Worm (Caenorhabditis elegans) whole organism, L1 larva: Measurements from ENCODE around the gene ssq-3.

ENCODE experiments used
- C04F5.9 ChIP-seq: sonication (generic microtip); optimal IDR thresholded peaks from 2 replicates; lab custom pipeline; 2016; ENCODE audit warnings: missing genetic modification characterization, missing compliant biosample characterization
- F16B12.6 ChIP-seq: fragments of 150-350 bp; optimal IDR thresholded peaks from 2 replicates; lab custom pipeline; 2014; ENCODE audit warnings: missing biosample characterization, missing genetic modification characterization
- Y116A8C.19 ChIP-seq: sonication (generic microtip); optimal IDR thresholded peaks from 2 replicates; lab custom pipeline; 2016; ENCODE audit warnings: missing compliant biosample characterization, missing genetic modification characterization, borderline replicate concordance
- aha-1 ChIP-seq: fragments of 150-350 bp; optimal IDR thresholded peaks from 2 replicates; lab custom pipeline; 2014; ENCODE audit warnings: missing biosample characterization, missing genetic modification characterization
- alr-1 ChIP-seq: fragments of 200-800 bp; sonication (Bioruptor generic); optimal IDR thresholded peaks from 2 replicates; lab custom pipeline; 2018; ENCODE audit warnings: borderline replicate concordance, mild to moderate bottlenecking, missing genetic modification characterization, missing compliant biosample characterization
- aly-2 ChIP-seq: fragments of 150-350 bp; optimal IDR thresholded peaks from 2 replicates; lab custom pipeline; 2014; ENCODE audit warnings: missing biosample characterization, missing genetic modification characterization
- blmp-1 ChIP-seq: fragments of 150-350 bp; optimal IDR thresholded peaks from 2 replicates; lab custom pipeline; 2014; ENCODE audit warnings: missing biosample characterization, missing genetic modification characterization
- ceh-8 ChIP-seq: fragments of 200-800 bp; sonication (Bioruptor generic); optimal IDR thresholded peaks from 2 replicates; lab custom pipeline; 2018; ENCODE audit warnings: mild to moderate bottlenecking, missing genetic modification characterization, moderate library complexity, missing compliant biosample characterization
- ceh-82 ChIP-seq, 3 experiments: fragments of 150-350 bp in 1 of 3; sonication (generic microtip) in 2 of 3; optimal IDR thresholded peaks; 2 replicates each; lab custom pipeline; 2014 to 2017; ENCODE audit warnings: missing biosample characterization in 3 of 3, missing genetic modification characterization in 3 of 3
- ceh-88 ChIP-seq: fragments of 200-800 bp; sonication (Bioruptor generic); IDR thresholded peaks from 2 replicates; pipeline ENCODE4 v1.3.6; 2022; ENCODE audit warnings: missing genetic modification characterization, missing compliant biosample characterization
- dpl-1 ChIP-seq, 3 experiments: fragments of 150-350 bp in 2 of 3; sonication (generic microtip) in 1 of 3; optimal IDR thresholded peaks; 2 replicates each; lab custom pipeline; 2014 to 2017; ENCODE audit warnings: missing biosample characterization in 3 of 3, missing genetic modification characterization in 3 of 3, missing genetic modification reagents in 3 of 3
- efl-1 ChIP-seq, 4 experiments: fragments of 150-350 bp; optimal IDR thresholded peaks in 3 of 4; peaks in 1 of 4; 1 replicate in 1 of 4; 2 replicates in 3 of 4; lab custom pipeline; 2014; ENCODE audit warnings: missing biosample characterization in 2 of 4, missing genetic modification characterization in 2 of 4, missing genetic modification reagents in 2 of 4
- fkh-4 ChIP-seq: sonication (generic microtip); optimal IDR thresholded peaks from 2 replicates; lab custom pipeline; 2016; ENCODE audit warnings: missing compliant biosample characterization, missing genetic modification characterization, borderline replicate concordance
- fkh-8 ChIP-seq: sonication (generic microtip); optimal IDR thresholded peaks from 2 replicates; lab custom pipeline; 2016; ENCODE audit warnings: mild to moderate bottlenecking, missing genetic modification characterization, missing compliant biosample characterization
- hlh-17 ChIP-seq: fragments of 200-800 bp; sonication (Bioruptor generic); optimal IDR thresholded peaks from 2 replicates; lab custom pipeline; 2018; ENCODE audit warnings: missing genetic modification characterization, mild to moderate bottlenecking, missing compliant biosample characterization, moderate library complexity, borderline replicate concordance
- hlh-4 ChIP-seq: sonication (generic microtip); optimal IDR thresholded peaks from 2 replicates; lab custom pipeline; 2016; ENCODE audit warnings: mild to moderate bottlenecking, missing genetic modification characterization, missing compliant biosample characterization
- irx-1 ChIP-seq: sonication (generic microtip); optimal IDR thresholded peaks from 2 replicates; lab custom pipeline; 2016; ENCODE audit warnings: missing genetic modification characterization, missing compliant biosample characterization
- isw-1 ChIP-seq: fragments of 200-800 bp; sonication (Bioruptor generic); IDR thresholded peaks from 2 replicates; pipeline ENCODE4 v1.3.6; 2022; ENCODE audit warnings: missing genetic modification characterization, missing compliant biosample characterization
- lin-13 ChIP-seq: fragments of 150-350 bp; optimal IDR thresholded peaks from 2 replicates; lab custom pipeline; 2014; ENCODE audit warnings: missing biosample characterization, missing genetic modification reagents, missing genetic modification characterization
- lin-14 ChIP-seq: fragments of 200-800 bp; sonication (Bioruptor generic); optimal IDR thresholded peaks from 2 replicates; lab custom pipeline; 2018; ENCODE audit warnings: mild to moderate bottlenecking, missing genetic modification characterization, moderate library complexity, missing compliant biosample characterization
- lin-15B ChIP-seq: fragments of 150-350 bp; sonication (generic microtip); optimal IDR thresholded peaks from 3 replicates; lab custom pipeline; 2014; ENCODE audit warnings: missing biosample characterization, missing genetic modification characterization
- lin-35 ChIP-seq, 2 experiments: fragments of 150-350 bp; optimal IDR thresholded peaks; 2 replicates each; lab custom pipeline; 2014; ENCODE audit warnings: missing biosample characterization in 2 of 2, missing genetic modification characterization in 2 of 2, missing genetic modification reagents in 2 of 2
- lsy-2 ChIP-seq, 2 experiments: fragments of 150-350 bp; optimal IDR thresholded peaks; 2 replicates each; lab custom pipeline; 2014; ENCODE audit warnings: missing biosample characterization in 2 of 2, missing genetic modification characterization in 2 of 2
- mep-1 ChIP-seq: fragments of 150-350 bp; optimal IDR thresholded peaks from 2 replicates; lab custom pipeline; 2014; ENCODE audit warnings: missing biosample characterization, missing genetic modification characterization
- nhr-11 ChIP-seq: fragments of 150-350 bp; optimal IDR thresholded peaks from 2 replicates; lab custom pipeline; 2014; ENCODE audit warnings: missing biosample characterization, missing genetic modification characterization
- nhr-20 ChIP-seq: sonication (generic microtip); optimal IDR thresholded peaks from 2 replicates; lab custom pipeline; 2016; ENCODE audit warnings: mild to moderate bottlenecking, missing genetic modification characterization, missing compliant biosample characterization
- nhr-47 ChIP-seq: sonication (generic microtip); optimal IDR thresholded peaks from 2 replicates; lab custom pipeline; 2016; ENCODE audit warnings: mild to moderate bottlenecking, missing genetic modification characterization, moderate library complexity, missing compliant biosample characterization
- nhr-71 ChIP-seq: sonication (generic microtip); optimal IDR thresholded peaks from 2 replicates; lab custom pipeline; 2016; ENCODE audit warnings: mild to moderate bottlenecking, missing genetic modification characterization, moderate library complexity, missing compliant biosample characterization
- pax-3 ChIP-seq: fragments of 200-800 bp; sonication (Bioruptor generic); optimal IDR thresholded peaks from 2 replicates; lab custom pipeline; 2018; ENCODE audit warnings: mild to moderate bottlenecking, missing genetic modification characterization, moderate library complexity, missing compliant biosample characterization
- rnt-1 ChIP-seq: sonication (generic microtip); optimal IDR thresholded peaks from 2 replicates; lab custom pipeline; 2016; ENCODE audit warnings: mild to moderate bottlenecking, missing genetic modification characterization, moderate library complexity, missing compliant biosample characterization
- skn-1 ChIP-seq: fragments of 150-350 bp; optimal IDR thresholded peaks from 2 replicates; lab custom pipeline; 2014; ENCODE audit warnings: missing biosample characterization, missing genetic modification characterization
- snpc-4 ChIP-seq: fragments of 150-350 bp; optimal IDR thresholded peaks from 2 replicates; lab custom pipeline; 2014; ENCODE audit warnings: missing biosample characterization, missing genetic modification characterization
- snu-23 ChIP-seq: sonication (generic microtip); optimal IDR thresholded peaks from 2 replicates; lab custom pipeline; 2016; ENCODE audit warnings: missing genetic modification characterization, missing compliant biosample characterization
- sox-4 ChIP-seq: sonication (generic microtip); optimal IDR thresholded peaks from 2 replicates; lab custom pipeline; 2016; ENCODE audit warnings: missing genetic modification characterization, missing compliant biosample characterization
- sptf-1 ChIP-seq: fragments of 150-350 bp; optimal IDR thresholded peaks from 2 replicates; lab custom pipeline; 2014; ENCODE audit warnings: missing biosample characterization, missing genetic modification characterization
- tlp-1 ChIP-seq: fragments of 150-350 bp; optimal IDR thresholded peaks from 2 replicates; lab custom pipeline; 2014; ENCODE audit warnings: missing biosample characterization, missing genetic modification characterization
- unc-130 ChIP-seq: fragments of 150-350 bp; optimal IDR thresholded peaks from 2 replicates; lab custom pipeline; 2017; ENCODE audit warnings: missing biosample characterization, missing genetic modification characterization, inconsistent platforms
- unc-62 ChIP-seq: fragments of 150-350 bp; optimal IDR thresholded peaks from 2 replicates; lab custom pipeline; 2014; ENCODE audit warnings: missing biosample characterization, missing genetic modification reagents, missing genetic modification characterization
- unc-86 ChIP-seq: sonication (generic microtip); optimal IDR thresholded peaks from 2 replicates; lab custom pipeline; 2016; ENCODE audit warnings: missing genetic modification characterization, missing compliant biosample characterization
- xbp-1 ChIP-seq: sonication (generic microtip); optimal IDR thresholded peaks from 2 replicates; lab custom pipeline; 2016; ENCODE audit warnings: missing genetic modification characterization, missing compliant biosample characterization
- zag-1 ChIP-seq: fragments of 150-350 bp; optimal IDR thresholded peaks from 2 replicates; lab custom pipeline; 2014; ENCODE audit warnings: missing biosample characterization, missing genetic modification characterization
- zip-4 ChIP-seq: fragments of 200-800 bp; sonication (Bioruptor generic); optimal IDR thresholded peaks from 2 replicates; lab custom pipeline; 2018; ENCODE audit warnings: mild to moderate bottlenecking, missing genetic modification characterization, moderate library complexity, missing compliant biosample characterization
- ztf-4 ChIP-seq: fragments of 150-350 bp; optimal IDR thresholded peaks from 2 replicates; lab custom pipeline; 2014; ENCODE audit warnings: missing biosample characterization, missing genetic modification characterization

ssq-3 gene

ce11 chrIV:7147722-7148121, 36.3 kb downstream of the ssq-3 start (continued):
- TF ChIP-seq pax-3 (tag; lab: Kevin White, UChicago) (no peak), unc-62 (no peak), aly-2 (tag; lab: Kevin White, UChicago) (no peak), snpc-4 (tag; lab: Kevin White, UChicago) (no peak), xbp-1 (tag; lab: Kevin White, UChicago) (no peak), alr-1 (tag; lab: Kevin White, UChicago) (no peak), irx-1 (tag; lab: Kevin White, UChicago) (no peak), lin-14 (peak; percentile 53), nhr-20 (tag; lab: Kevin White, UChicago) (no peak), zag-1 (tag; lab: Kevin White, UChicago) (no peak), fkh-4 (tag; lab: Kevin White, UChicago) (no peak), blmp-1 (no peak), ztf-4 (tag; lab: Kevin White, UChicago) (no peak), snu-23 (peak; percentile 14), unc-86 (tag; lab: Kevin White, UChicago) (no peak), mep-1 (tag; lab: Kevin White, UChicago) (no peak), nhr-11 (tag; lab: Kevin White, UChicago) (no peak), tlp-1 (tag; lab: Kevin White, UChicago) (no peak), efl-1 (optimal IDR thresholded peaks at IDR 0.05; lab: Kevin White, UChicago) (peak; percentile 10 to 14), efl-1 (GFP tag; optimal IDR thresholded peaks at IDR 0.05 in 1 of 2; lab: Kevin White, UChicago) (peak in 1 of 2 experiments; percentile 89), ceh-88 (GFP tag; lab: Robert Waterston, UW) (no peak), C04F5.9 (tag; lab: Kevin White, UChicago) (no peak), Y116A8C.19 (tag; lab: Kevin White, UChicago) (no peak), ceh-8 (GFP tag; lab: Kevin White, UChicago) (no peak), aha-1 (tag; lab: Kevin White, UChicago) (no peak)

DNA sequence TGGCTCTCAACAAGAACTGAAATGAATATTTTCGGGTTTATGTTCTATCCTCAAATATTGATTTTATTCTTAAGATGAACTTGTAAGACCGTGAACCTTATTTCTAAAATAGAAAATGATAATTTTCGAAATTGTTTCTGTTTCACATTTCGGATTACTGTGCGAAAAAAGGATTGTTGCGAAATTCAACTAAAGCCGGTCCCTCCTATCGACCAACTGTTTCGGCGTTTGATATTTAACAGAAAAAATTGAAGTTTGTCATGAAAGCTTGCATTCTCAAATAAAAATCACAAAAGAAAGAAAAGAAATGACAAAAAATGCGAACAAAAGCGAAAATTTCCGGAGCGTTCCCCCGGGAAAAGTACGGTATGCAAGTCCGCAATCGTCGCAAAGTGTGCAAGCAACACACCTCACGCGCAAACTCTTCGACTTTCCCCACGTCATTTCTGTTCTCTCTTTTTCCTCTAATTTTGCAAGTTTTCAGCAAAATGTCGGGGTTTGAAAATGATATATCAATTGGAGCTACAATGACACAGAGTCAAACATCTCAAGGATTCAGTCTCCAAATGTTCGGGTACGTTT, 37.7 kb downstream of the ssq-3 start, which contains the start of gene C34D4.4:
C34D4.4 (plus strand) TSS at position 342 of the 582 bp plus-strand sequence.
- TF ChIP-seq snpc-4 (tag; lab: Kevin White, UChicago) (peak; percentile 3), zag-1 (tag; lab: Kevin White, UChicago) (no peak), lsy-2 (tag; optimal IDR thresholded peaks at IDR 0.05; lab: Kevin White, UChicago) (peak; percentile 90 to 98), efl-1 (optimal IDR thresholded peaks at IDR 0.05; lab: Kevin White, UChicago) (peak; percentile 61 to 64), efl-1 (GFP tag; optimal IDR thresholded peaks at IDR 0.05 in 1 of 2; lab: Kevin White, UChicago) (peak; percentile 61 to 95), blmp-1 (peak; percentile 65), skn-1 (peak; percentile 39), zip-4 (GFP tag; lab: Kevin White, UChicago) (peak; percentile 61), nhr-20 (tag; lab: Kevin White, UChicago) (peak; percentile 14), hlh-4 (tag; lab: Kevin White, UChicago) (no peak), nhr-71 (tag; lab: Kevin White, UChicago) (peak; percentile 36), lin-14 (peak; percentile 53), lin-13 (peak; percentile 15), lin-35 (GFP tag; optimal IDR thresholded peaks at IDR 0.05; lab: Kevin White, UChicago) (peak; percentile 57 to 72), unc-130 (peak; percentile 22), xbp-1 (tag; lab: Kevin White, UChicago) (peak; percentile 9), isw-1 (GFP tag; lab: Robert Waterston, UW) (peak; percentile 17; the same call in 1 of the 2 replicates), F16B12.6 (tag; lab: Kevin White, UChicago) (peak; percentile 92), ceh-82 (tag; optimal IDR thresholded peaks at IDR 0.05; lab: Kevin White, UChicago) (peak in 2 of 3 experiments; percentile 3 to 48), hlh-17 (no peak), snu-23 (peak; percentile 47), lin-15B (tag; lab: Kevin White, UChicago) (peak; percentile 35), tlp-1 (tag; lab: Kevin White, UChicago) (no peak), sox-4 (tag; lab: Kevin White, UChicago) (no peak), mep-1 (tag; lab: Kevin White, UChicago) (peak; percentile 20), rnt-1 (peak; percentile 19), dpl-1 (GFP tag; optimal IDR thresholded peaks at IDR 0.05; lab: Kevin White, UChicago) (peak; percentile 32 to 60 (median 58)), nhr-47 (peak; percentile 45), sptf-1 (no peak), ceh-8 (GFP tag; lab: Kevin White, UChicago) (no peak), fkh-8 (peak; percentile 31)
